Worm (Caenorhabditis elegans) whole organism, L4 larva: Measurements from ENCODE around the gene T13F2.4.
"Not testable (repeated sequence)": the region's sequence is repeated elsewhere in the genome, so short reads cannot be mapped to it uniquely, and the experiment has no call there.

Source experiments
- R02D3.7 ChIP-seq: fragments of 150-350 bp; sonication (generic microtip); optimal IDR thresholded peaks from 3 replicates; lab custom pipeline; 2014; ENCODE audit warnings: missing biosample characterization, missing genetic modification characterization
- fkh-10 ChIP-seq: fragments of 150-350 bp; optimal IDR thresholded peaks from 2 replicates; lab custom pipeline; 2014; ENCODE audit warnings: missing biosample characterization, missing genetic modification reagents, missing genetic modification characterization
- hlh-30 ChIP-seq: sonication (generic microtip); optimal IDR thresholded peaks from 2 replicates; lab custom pipeline; 2017; ENCODE audit warnings: antibody characterized with exemption, mild to moderate bottlenecking, missing genetic modification characterization, missing compliant biosample characterization; ENCODE audit not compliant: insufficient read depth
- lir-3 ChIP-seq: sonication (generic microtip); optimal IDR thresholded peaks from 2 replicates; lab custom pipeline; 2016; ENCODE audit warnings: mild to moderate bottlenecking, missing genetic modification characterization, missing compliant biosample characterization
- mep-1 ChIP-seq: fragments of 150-350 bp; sonication (generic microtip); optimal IDR thresholded peaks from 3 replicates; lab custom pipeline; 2014; ENCODE audit warnings: missing biosample characterization, missing genetic modification characterization
- nhr-237 ChIP-seq: sonication (generic microtip); optimal IDR thresholded peaks from 2 replicates; lab custom pipeline; 2017; ENCODE audit warnings: missing biosample characterization, missing genetic modification characterization
- saeg-2 ChIP-seq: fragments of 200-800 bp; sonication (Bioruptor generic); IDR thresholded peaks from 2 replicates; pipeline ENCODE4 v1.3.6; 2022; ENCODE audit warnings: missing genetic modification reagents, missing genetic modification characterization, missing compliant biosample characterization
- skn-1 ChIP-seq: fragments of 150-350 bp; optimal IDR thresholded peaks from 2 replicates; lab custom pipeline; 2014; ENCODE audit warnings: missing biosample characterization, missing genetic modification characterization

- TF ChIP-seq lir-3; saeg-2 (GFP tag; lab: Robert Waterston, UW); skn-1 (tag; lab: Kevin White, UChicago); fkh-10 (GFP tag; lab: Kevin White, UChicago); hlh-30 (tag; lab: Kevin White, UChicago); nhr-237; mep-1 (tag; lab: Kevin White, UChicago); R02D3.7 (tag; lab: Kevin White, UChicago): not testable (repeated sequence)
Measured at ce11 chrIV:9740851-9741549, 48.6 kb upstream of the T13F2.4 start, which contains the start of gene gln-6.
